Worm (Caenorhabditis elegans): ENCODE data around the gene W06H8.6.

Gene W06H8.6

DNA sequence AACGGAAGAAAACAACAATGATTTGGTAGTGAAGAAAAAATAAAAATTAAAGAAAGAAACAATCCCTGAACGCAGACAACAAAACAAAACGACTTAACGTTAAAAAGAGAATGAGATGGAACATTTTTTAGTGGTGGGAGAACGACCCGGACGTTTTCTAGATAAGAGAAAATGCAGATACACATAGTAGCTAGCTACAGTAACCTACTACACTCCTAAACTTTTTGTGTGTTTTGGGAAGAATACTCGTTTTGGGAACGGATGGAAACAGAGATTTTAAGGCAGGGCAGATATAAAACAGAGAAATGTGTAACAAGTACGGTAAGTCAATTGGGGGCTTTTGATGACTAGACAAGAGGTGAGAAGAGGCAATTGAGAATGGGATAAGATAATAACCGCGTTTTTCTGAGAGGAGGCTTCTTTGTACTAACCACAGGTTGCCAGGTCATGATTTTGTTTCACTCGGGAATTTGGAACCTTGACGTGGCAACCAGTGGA, 4.0 kb downstream of the W06H8.6 start (continued):
- TF ChIP-seq F23B12.7 (tag; optimal IDR thresholded peaks at IDR 0.05; ENCODE audit: insufficient read depth): no peak

DNA sequence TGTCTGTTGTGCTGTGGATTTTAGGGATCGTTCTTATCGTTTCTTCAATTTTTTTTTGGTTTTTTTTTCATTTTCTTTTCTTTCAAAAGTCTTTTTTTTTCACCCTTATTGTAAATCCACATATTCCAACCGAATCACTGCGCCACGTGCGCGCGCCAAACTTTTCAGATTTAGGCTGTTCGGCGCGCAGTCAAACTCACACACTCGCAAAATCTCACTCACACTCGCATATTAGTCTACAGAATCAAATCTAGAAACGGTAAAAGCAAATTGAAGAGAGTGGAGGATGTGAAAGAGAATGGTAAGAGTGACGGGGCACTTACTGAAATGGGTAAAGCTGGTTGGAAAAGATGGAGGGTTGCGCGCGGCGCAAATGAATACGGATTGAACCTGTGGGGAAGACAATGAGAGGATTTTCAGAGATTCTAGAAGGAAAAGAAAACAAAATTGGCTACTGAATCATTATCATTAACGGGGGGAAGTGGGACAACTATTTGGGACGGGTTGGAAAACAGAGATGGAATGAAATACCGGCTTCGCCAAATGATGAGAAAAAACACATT, 4.6 kb downstream of the W06H8.6 start:
- TF ChIP-seq mcd-1 (GFP tag; IDR thresholded peaks at IDR 0.05): peak; percentile 34; the same call in 1 of the 2 replicates
- peak; percentile 65 for TF ChIP-seq ama-1 (optimal IDR thresholded peaks at IDR 0.05)
- peak in 1 of 2 experiments; percentile 69 for TF ChIP-seq ama-1 (GFP tag; optimal IDR thresholded peaks at IDR 0.05)
- 0 out of 2 replicates have a peak, but pooled peaks have one; percentile 49 for TF ChIP-seq nfyb-1 (GFP tag; IDR thresholded peaks at IDR 0.05)
- no peak for TF ChIP-seq nhr-179 (tag; optimal IDR thresholded peaks at IDR 0.05)
- TF ChIP-seq chd-7 (tag; optimal IDR thresholded peaks at IDR 0.05): peak; percentile 65
- peak; percentile 22; the same call in 1 of the 2 replicates for TF ChIP-seq K11D2.4 (GFP tag; IDR thresholded peaks at IDR 0.05)
- TF ChIP-seq cebp-1 (GFP tag; IDR thresholded peaks at IDR 0.05): 0 out of 2 replicates have a peak, but pooled peaks have one; percentile 25
- TF ChIP-seq cebp-1 (tag; optimal IDR thresholded peaks at IDR 0.05): no peak
- TF ChIP-seq tbp1 (GFP tag; optimal IDR thresholded peaks at IDR 0.05): no peak
- 0 out of 2 replicates have a peak, but pooled peaks have one; percentile 27 for TF ChIP-seq nfya-2 (GFP tag; IDR thresholded peaks at IDR 0.05)
- 0 out of 2 replicates have a peak, but pooled peaks have one; percentile 6 for TF ChIP-seq aptf-3 (GFP tag; IDR thresholded peaks at IDR 0.05)
- TF ChIP-seq cebp-2 (GFP tag; IDR thresholded peaks at IDR 0.05): 0 out of 2 replicates have a peak, but pooled peaks have one; percentile 2
- no peak for TF ChIP-seq nhr-27 (tag; optimal IDR thresholded peaks at IDR 0.05)
- TF ChIP-seq rcor-1 (GFP tag; IDR thresholded peaks at IDR 0.05): peak; percentile 5; the same call in 1 of the 2 replicates
- TF ChIP-seq ztf-22 (GFP tag; optimal IDR thresholded peaks at IDR 0.05): no peak
- peak; percentile 80 for TF ChIP-seq Y56A3A.18 (GFP tag; IDR thresholded peaks at IDR 0.05)
- TF ChIP-seq F52B5.7 (tag; optimal IDR thresholded peaks at IDR 0.05): peak; percentile 30
- TF ChIP-seq zim-3 (tag; optimal IDR thresholded peaks at IDR 0.05): peak; percentile 88
- no peak for TF ChIP-seq snpc-4 (GFP tag; optimal IDR thresholded peaks at IDR 0.05)
- no peak for TF ChIP-seq snpc-4 (tag; optimal IDR thresholded peaks at IDR 0.05)
- TF ChIP-seq B0336.3 (GFP tag; IDR thresholded peaks at IDR 0.05): peak; percentile 14; the same call in 1 of the 2 replicates

DNA sequence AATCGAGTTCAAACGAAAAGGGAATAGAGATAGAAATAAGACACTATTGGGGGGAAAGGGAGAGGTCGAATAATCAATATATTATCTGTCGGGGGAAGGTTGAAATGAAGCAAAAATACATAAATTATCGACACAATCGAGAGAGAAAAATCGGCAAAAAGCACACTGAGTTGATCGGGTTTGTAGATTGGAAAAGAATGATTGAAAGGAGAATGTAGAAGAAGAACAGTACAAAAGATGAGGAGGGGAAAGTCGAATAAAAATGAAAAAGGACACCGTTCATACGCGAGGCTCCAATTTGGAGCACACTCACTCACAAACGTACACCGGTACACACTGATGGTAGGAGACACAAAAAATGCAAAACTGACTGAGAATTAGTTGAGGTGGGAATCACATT, 5.5 kb downstream of the W06H8.6 start:
- TF ChIP-seq dpff-1 (tag; optimal IDR thresholded peaks at IDR 0.05) (peak; percentile 8), lag-1 (GFP tag; IDR thresholded peaks at IDR 0.05) (no peak), nfya-2 (GFP tag; IDR thresholded peaks at IDR 0.05) (0 out of 2 replicates have a peak, but pooled peaks have one; percentile 2), F57C9.4 (tag; optimal IDR thresholded peaks at IDR 0.05) (no peak), lin-40 (tag; optimal IDR thresholded peaks at IDR 0.05) (no peak), pbrm-1 (GFP tag; IDR thresholded peaks at IDR 0.05) (no peak), let-526 (GFP tag; IDR thresholded peaks at IDR 0.05) (no peak), madf-3 (GFP tag; IDR thresholded peaks at IDR 0.05) (0 out of 2 replicates have a peak, but pooled peaks have one; percentile 32), ZK185.1 (tag; optimal IDR thresholded peaks at IDR 0.05; ENCODE audit: poor library complexity, severe bottlenecking) (no peak), aptf-3 (GFP tag; IDR thresholded peaks at IDR 0.05) (0 out of 2 replicates have a peak, but pooled peaks have one; percentile 11), T26A5.8 (tag; optimal IDR thresholded peaks at IDR 0.05) (no peak), lir-1 (GFP tag; conservative IDR thresholded peaks at IDR 0.05) (no peak), lin-26 (GFP tag; IDR thresholded peaks at IDR 0.05) (0 out of 2 replicates have a peak, but pooled peaks have one; percentile 21), ztf-22 (GFP tag; optimal IDR thresholded peaks at IDR 0.05) (peak; percentile 43), chd-7 (tag; optimal IDR thresholded peaks at IDR 0.05) (peak; percentile 44), akir-1 (GFP tag; optimal IDR thresholded peaks at IDR 0.05) (no peak), B0336.3 (GFP tag; IDR thresholded peaks at IDR 0.05) (no peak), let-607 (tag; optimal IDR thresholded peaks at IDR 0.05) (no peak), D2030.7 (GFP tag; IDR thresholded peaks at IDR 0.05) (no peak), snpc-1.1 (tag; optimal IDR thresholded peaks at IDR 0.05; ENCODE audit: insufficient read depth) (no peak), B0019.2 (GFP tag; conservative IDR thresholded peaks at IDR 0.05) (0 out of 2 replicates have a peak, but pooled peaks have one; percentile 8), unc-130 (GFP tag; optimal IDR thresholded peaks at IDR 0.05) (no peak), ztf-28 (GFP tag; IDR thresholded peaks at IDR 0.05) (no peak), bed-1 (GFP tag; IDR thresholded peaks at IDR 0.05) (0 out of 2 replicates have a peak, but pooled peaks have one; percentile 44), athp-1 (tag; optimal IDR thresholded peaks at IDR 0.05) (peak; percentile 43), dox-1 (GFP tag; IDR thresholded peaks at IDR 0.05) (no peak; the same call in 1 of the 2 replicates)

Data from whole organism, young adult.